Worm (Caenorhabditis elegans) whole organism, L4 larva: ENCODE data around the gene szy-2.

Source experiments
- F10B5.3 ChIP-seq: sonication (generic microtip); optimal IDR thresholded peaks from 2 replicates; lab custom pipeline; 2016; ENCODE audit warnings: mild to moderate bottlenecking, missing genetic modification characterization, missing compliant biosample characterization
- F37D6.2 ChIP-seq: sonication (generic microtip); optimal IDR thresholded peaks from 2 replicates; lab custom pipeline; 2016; ENCODE audit warnings: mild to moderate bottlenecking, missing genetic modification characterization, missing compliant biosample characterization
- T20F7.1 ChIP-seq: fragments of 200-800 bp; sonication (Bioruptor generic); optimal IDR thresholded peaks from 2 replicates; lab custom pipeline; 2018; ENCODE audit warnings: mild to moderate bottlenecking, missing genetic modification characterization, missing compliant biosample characterization
- T26A8.4 ChIP-seq: fragments of 200-800 bp; sonication (Bioruptor generic); IDR thresholded peaks from 2 replicates; pipeline ENCODE4 v1.3.6; 2022; ENCODE audit warnings: missing genetic modification characterization, missing compliant biosample characterization
- Y5F2A.4 ChIP-seq: fragments of 200-800 bp; sonication (Bioruptor generic); optimal IDR thresholded peaks from 2 replicates; lab custom pipeline; 2018; ENCODE audit warnings: mild to moderate bottlenecking, missing genetic modification characterization, missing compliant biosample characterization
- Y75B8A.6 ChIP-seq: fragments of 200-800 bp; sonication (Bioruptor generic); IDR thresholded peaks from 2 replicates; pipeline ENCODE4 v1.3.6; 2022; ENCODE audit warnings: missing genetic modification reagents, missing genetic modification characterization, missing compliant biosample characterization
- ama-1 ChIP-seq: fragments of 150-350 bp; optimal IDR thresholded peaks from 2 replicates; lab custom pipeline; 2014; ENCODE audit warnings: inconsistent platforms, mixed read lengths
- attf-4 ChIP-seq: sonication (generic microtip); optimal IDR thresholded peaks from 3 replicates; lab custom pipeline; 2017; ENCODE audit warnings: missing biosample characterization, missing genetic modification characterization
- ceh-20 ChIP-seq: fragments of 200-800 bp; sonication (Bioruptor generic); IDR thresholded peaks from 2 replicates; pipeline ENCODE4 v1.3.6; 2022; ENCODE audit warnings: missing genetic modification reagents, missing genetic modification characterization, missing compliant biosample characterization
- ceh-28 ChIP-seq: fragments of 150-350 bp; optimal IDR thresholded peaks from 2 replicates; lab custom pipeline; 2014; ENCODE audit warnings: missing biosample characterization, missing genetic modification reagents, missing genetic modification characterization
- ceh-44 ChIP-seq: fragments of 200-800 bp; sonication (Bioruptor generic); IDR thresholded peaks from 2 replicates; pipeline ENCODE4 v1.3.6; 2022; ENCODE audit warnings: missing genetic modification reagents, missing genetic modification characterization, missing compliant biosample characterization
- ces-1 ChIP-seq: fragments of 150-350 bp; sonication (generic microtip); optimal IDR thresholded peaks from 4 replicates; lab custom pipeline; 2014; ENCODE audit warnings: missing biosample characterization, missing genetic modification reagents, missing genetic modification characterization
- daf-16 ChIP-seq, 3 experiments: sonication (generic microtip); optimal IDR thresholded peaks; 2 replicates each; lab custom pipeline; 2016 to 2017; ENCODE audit warnings: missing genetic modification characterization in 3 of 3, missing genetic modification reagents in 3 of 3, mild to moderate bottlenecking in 2 of 3, missing compliant biosample characterization in 2 of 3, missing biosample characterization in 1 of 3, moderate library complexity in 1 of 3
- daf-19 ChIP-seq: fragments of 200-800 bp; sonication (Bioruptor generic); conservative IDR thresholded peaks from 2 replicates; pipeline ENCODE4 v1.3.6; 2022; ENCODE audit warnings: missing genetic modification characterization, missing compliant biosample characterization
- daf-8 ChIP-seq: fragments of 200-800 bp; sonication (Bioruptor generic); IDR thresholded peaks from 2 replicates; pipeline ENCODE4 v1.3.6; 2022; ENCODE audit warnings: missing genetic modification characterization, missing compliant biosample characterization
- dmd-6 ChIP-seq: fragments of 200-800 bp; sonication (Bioruptor generic); IDR thresholded peaks from 2 replicates; pipeline ENCODE4 v1.3.6; 2022; ENCODE audit warnings: missing genetic modification reagents, missing genetic modification characterization, missing compliant biosample characterization
- dpl-1 ChIP-seq: fragments of 150-350 bp; optimal IDR thresholded peaks from 2 replicates; lab custom pipeline; 2014; ENCODE audit warnings: missing biosample characterization, missing genetic modification reagents, missing genetic modification characterization
- egl-27 ChIP-seq: sonication (generic microtip); optimal IDR thresholded peaks from 3 replicates; lab custom pipeline; 2017; ENCODE audit warnings: missing biosample characterization, missing genetic modification reagents, missing genetic modification characterization
- fos-1 ChIP-seq: fragments of 150-350 bp; optimal IDR thresholded peaks from 2 replicates; lab custom pipeline; 2014; ENCODE audit warnings: missing biosample characterization, missing genetic modification characterization
- hif-1 ChIP-seq, 2 experiments: sonication (generic microtip); optimal IDR thresholded peaks; 2 replicates each; lab custom pipeline; 2016 to 2017; ENCODE audit warnings: missing compliant biosample characterization in 2 of 2, missing genetic modification characterization in 2 of 2, missing genetic modification reagents in 2 of 2, missing genotype in 2 of 2, mild to moderate bottlenecking in 1 of 2
- hlh-11 ChIP-seq: fragments of 200-800 bp; sonication (Bioruptor generic); optimal IDR thresholded peaks from 2 replicates; lab custom pipeline; 2018; ENCODE audit warnings: mild to moderate bottlenecking, missing genetic modification characterization, missing compliant biosample characterization
- hmg-1.1 ChIP-seq: fragments of 200-800 bp; sonication (Bioruptor generic); IDR thresholded peaks from 2 replicates; pipeline ENCODE4 v1.3.6; 2022; ENCODE audit warnings: missing genetic modification reagents, missing genetic modification characterization, missing compliant biosample characterization
- lim-7 ChIP-seq: fragments of 200-800 bp; sonication (Bioruptor generic); IDR thresholded peaks from 2 replicates; pipeline ENCODE4 v1.3.6; 2022; ENCODE audit warnings: missing genetic modification characterization, missing compliant biosample characterization
- lin-15B ChIP-seq: fragments of 150-350 bp; sonication (generic microtip); optimal IDR thresholded peaks from 3 replicates; lab custom pipeline; 2014; ENCODE audit warnings: missing biosample characterization, missing genetic modification characterization
- lin-29 ChIP-seq: fragments of 200-800 bp; sonication (Bioruptor generic); IDR thresholded peaks from 2 replicates; pipeline ENCODE4 v1.3.6; 2022; ENCODE audit warnings: missing genetic modification reagents, missing genetic modification characterization, missing compliant biosample characterization
- lsy-2 ChIP-seq, 2 experiments: fragments of 150-350 bp in 1 of 2; sonication (generic microtip) in 1 of 2; optimal IDR thresholded peaks; 2 replicates each; lab custom pipeline; 2014 to 2017; ENCODE audit warnings: missing biosample characterization in 2 of 2, missing genetic modification characterization in 2 of 2
- madf-9 ChIP-seq: fragments of 200-800 bp; sonication (Bioruptor generic); conservative IDR thresholded peaks from 2 replicates; pipeline ENCODE4 v1.3.6; 2022; ENCODE audit warnings: missing genetic modification reagents, missing genetic modification characterization, missing compliant biosample characterization
- mdl-1 ChIP-seq, 2 experiments: fragments of 150-350 bp in 1 of 2; sonication (generic microtip) in 1 of 2; optimal IDR thresholded peaks; 2 replicates each; lab custom pipeline; 2014 to 2017; ENCODE audit warnings: missing biosample characterization in 2 of 2, missing genetic modification characterization in 2 of 2
- mxl-2 ChIP-seq: fragments of 200-800 bp; sonication (Bioruptor generic); conservative IDR thresholded peaks from 2 replicates; pipeline ENCODE4 v1.3.6; 2022; ENCODE audit warnings: missing genetic modification reagents, missing genetic modification characterization, missing compliant biosample characterization
- mxl-3 ChIP-seq: fragments of 200-800 bp; sonication (Bioruptor generic); optimal IDR thresholded peaks from 2 replicates; lab custom pipeline; 2018; ENCODE audit warnings: mild to moderate bottlenecking, missing genetic modification characterization, missing compliant biosample characterization
- nhr-10 ChIP-seq: fragments of 150-350 bp; optimal IDR thresholded peaks from 2 replicates; lab custom pipeline; 2014; ENCODE audit warnings: missing biosample characterization, missing genetic modification characterization
- nhr-111 ChIP-seq: fragments of 200-800 bp; sonication (Bioruptor generic); optimal IDR thresholded peaks from 2 replicates; lab custom pipeline; 2018; ENCODE audit warnings: mild to moderate bottlenecking, missing genetic modification characterization, missing compliant biosample characterization
- nhr-237 ChIP-seq: sonication (generic microtip); optimal IDR thresholded peaks from 2 replicates; lab custom pipeline; 2017; ENCODE audit warnings: missing biosample characterization, missing genetic modification characterization
- nhr-25 ChIP-seq: sonication (generic microtip); optimal IDR thresholded peaks from 2 replicates; lab custom pipeline; 2017; ENCODE audit warnings: missing genetic modification characterization, mild to moderate bottlenecking, missing compliant biosample characterization, antibody characterized with exemption, moderate library complexity, borderline replicate concordance; ENCODE audit not compliant: insufficient read depth
- nhr-41 ChIP-seq: fragments of 200-800 bp; sonication (Bioruptor generic); IDR thresholded peaks from 2 replicates; pipeline ENCODE4 v1.3.6; 2022; ENCODE audit warnings: missing genetic modification reagents, missing genetic modification characterization, missing compliant biosample characterization
- nhr-48 ChIP-seq: sonication (generic microtip); optimal IDR thresholded peaks from 2 replicates; lab custom pipeline; 2016; ENCODE audit warnings: mild to moderate bottlenecking, missing genetic modification characterization, missing compliant biosample characterization
- nhr-76 ChIP-seq: fragments of 150-350 bp; optimal IDR thresholded peaks from 2 replicates; lab custom pipeline; 2014; ENCODE audit warnings: missing biosample characterization, missing genetic modification characterization
- pha-4 ChIP-seq, 2 experiments: fragments of 150-350 bp in 1 of 2; fragments of 200-800 bp in 1 of 2; sonication (Bioruptor generic) in 1 of 2; IDR thresholded peaks in 1 of 2; optimal IDR thresholded peaks in 1 of 2; 2 replicates each; pipeline versions ENCODE4 v1.3.6 to Lab custom; 2014 to 2022; ENCODE audit warnings: missing genetic modification characterization in 2 of 2, missing genetic modification reagents in 2 of 2, missing biosample characterization in 1 of 2, missing compliant biosample characterization in 1 of 2
- pqm-1 ChIP-seq: sonication (generic microtip); optimal IDR thresholded peaks from 2 replicates; lab custom pipeline; 2017; ENCODE audit warnings: missing biosample characterization, missing genetic modification characterization
- saeg-2 ChIP-seq: fragments of 200-800 bp; sonication (Bioruptor generic); IDR thresholded peaks from 2 replicates; pipeline ENCODE4 v1.3.6; 2022; ENCODE audit warnings: missing genetic modification reagents, missing genetic modification characterization, missing compliant biosample characterization
- set-16 ChIP-seq: fragments of 200-800 bp; sonication (Bioruptor generic); IDR thresholded peaks from 2 replicates; pipeline ENCODE4 v1.3.6; 2022; ENCODE audit warnings: missing genetic modification reagents, missing genetic modification characterization, missing compliant biosample characterization
- snpc-1.2 ChIP-seq: fragments of 200-800 bp; sonication (Bioruptor generic); IDR thresholded peaks from 2 replicates; pipeline ENCODE4 v1.3.6; 2022; ENCODE audit warnings: missing genetic modification reagents, missing genetic modification characterization, missing compliant biosample characterization
- snpc-4 ChIP-seq: fragments of 150-350 bp; optimal IDR thresholded peaks from 2 replicates; lab custom pipeline; 2014; ENCODE audit warnings: missing biosample characterization, missing genetic modification characterization
- unc-130 ChIP-seq: sonication (generic microtip); optimal IDR thresholded peaks from 2 replicates; lab custom pipeline; 2016; ENCODE audit warnings: missing genetic modification reagents, missing genetic modification characterization, missing compliant biosample characterization
- unc-39 ChIP-seq: sonication (generic microtip); optimal IDR thresholded peaks from 2 replicates; lab custom pipeline; 2017; ENCODE audit warnings: missing biosample characterization, missing genetic modification characterization
- unc-62 ChIP-seq, 3 experiments: fragments of 150-350 bp in 1 of 3; sonication (generic microtip); optimal IDR thresholded peaks in 2 of 3; peaks in 1 of 3; 1 replicate in 1 of 3; 2 replicates in 2 of 3; lab custom pipeline; 2014 to 2017; ENCODE audit warnings: missing biosample characterization in 3 of 3, missing genetic modification characterization in 3 of 3, missing genetic modification reagents in 3 of 3, missing genotype in 1 of 3
- zag-1 ChIP-seq: fragments of 150-350 bp; optimal IDR thresholded peaks from 2 replicates; lab custom pipeline; 2014; ENCODE audit warnings: missing biosample characterization, missing genetic modification characterization
- zip-11 ChIP-seq: fragments of 200-800 bp; sonication (Bioruptor generic); IDR thresholded peaks from 2 replicates; pipeline ENCODE4 v1.3.6; 2022; ENCODE audit warnings: missing genetic modification characterization, missing compliant biosample characterization
- zip-2 ChIP-seq: fragments of 150-350 bp; optimal IDR thresholded peaks from 2 replicates; lab custom pipeline; 2014; ENCODE audit warnings: missing biosample characterization, missing genetic modification characterization
- ztf-11 ChIP-seq: fragments of 150-350 bp; optimal IDR thresholded peaks from 2 replicates; lab custom pipeline; 2014; ENCODE audit warnings: missing biosample characterization, missing genetic modification characterization

Gene szy-2

ce11 chrIII:5349250-5349649 lies 21.8 kb downstream of the szy-2 start, which contains the start of gene thoc-5:
TSS of gene thoc-5 (minus strand) at chrIII:5349401.
- TF ChIP-seq snpc-4, result no peak
- TF ChIP-seq unc-130 (GFP tag; lab: Kevin White, UChicago), result peak; percentile 94
- TF ChIP-seq attf-4, result no peak
- peak in 1 of 2 experiments; percentile 94 for TF ChIP-seq hif-1 (tag; optimal IDR thresholded peaks at IDR 0.05; lab: Kevin White, UChicago)
- no peak for TF ChIP-seq nhr-76
- TF ChIP-seq ama-1 (lab: Kevin White, UChicago), result no peak
- TF ChIP-seq pqm-1 (tag; lab: Kevin White, UChicago), result no peak
- TF ChIP-seq lin-29, result no peak
- TF ChIP-seq hlh-11 (tag; lab: Kevin White, UChicago), result peak; percentile 52
- TF ChIP-seq ceh-44 (GFP tag; lab: Robert Waterston, UW), result peak; percentile 74; the same call in 1 of the 2 replicates
- TF ChIP-seq ces-1 (GFP tag; lab: Kevin White, UChicago), result no peak
- TF ChIP-seq F37D6.2 (tag; lab: Kevin White, UChicago), result peak; percentile 35
- peak; percentile 81 for TF ChIP-seq dmd-6 (GFP tag; lab: Robert Waterston, UW)
- no peak for TF ChIP-seq mxl-3 (GFP tag; lab: Kevin White, UChicago)
- TF ChIP-seq mxl-2, result no peak
- peak; percentile 33 for TF ChIP-seq T20F7.1 (GFP tag; lab: Kevin White, UChicago)
- no peak for TF ChIP-seq F10B5.3
- TF ChIP-seq nhr-111 (GFP tag; lab: Kevin White, UChicago), result no peak
- TF ChIP-seq egl-27, result no peak
- 0 out of 2 replicates have a peak, but pooled peaks have one; percentile 37 for TF ChIP-seq hmg-1.1 (GFP tag; lab: Robert Waterston, UW)
- TF ChIP-seq nhr-25 (tag; lab: Kevin White, UChicago), result no peak
- TF ChIP-seq lsy-2 (tag; optimal IDR thresholded peaks at IDR 0.05; lab: Kevin White, UChicago), result peak in 1 of 2 experiments; percentile 87
- TF ChIP-seq zag-1 (tag; lab: Kevin White, UChicago), result no peak
- no peak for TF ChIP-seq lin-15B
- no peak for TF ChIP-seq Y5F2A.4 (GFP tag; lab: Kevin White, UChicago)
- no peak for TF ChIP-seq snpc-1.2 (GFP tag; lab: Robert Waterston, UW)
- peak in 1 of 2 experiments; percentile 26 for TF ChIP-seq daf-16 (GFP tag; optimal IDR thresholded peaks at IDR 0.05; lab: Kevin White, UChicago)
- TF ChIP-seq daf-16 (tag; optimal IDR thresholded peaks at IDR 0.05; lab: Kevin White, UChicago), result no peak
- TF ChIP-seq daf-19 (GFP tag; lab: Robert Waterston, UW), result no peak
- TF ChIP-seq mdl-1 (tag; optimal IDR thresholded peaks at IDR 0.05; lab: Kevin White, UChicago), result no peak
- no peak for TF ChIP-seq nhr-48 (tag; lab: Kevin White, UChicago)
- TF ChIP-seq T26A8.4, result no peak
- TF ChIP-seq nhr-41, result no peak
- no peak for TF ChIP-seq fos-1 (tag; lab: Kevin White, UChicago)
- no peak for TF ChIP-seq saeg-2
- TF ChIP-seq zip-2, result no peak
- TF ChIP-seq ceh-20 (GFP tag; lab: Robert Waterston, UW), result peak; percentile 75; the same call in 1 of the 2 replicates
- no peak for TF ChIP-seq zip-11
- no peak for TF ChIP-seq unc-62 (GFP tag; optimal IDR thresholded peaks at IDR 0.05 in 1 of 2; lab: Kevin White, UChicago)
- TF ChIP-seq unc-62 (tag; optimal IDR thresholded peaks at IDR 0.05; lab: Kevin White, UChicago), result no peak
- no peak for TF ChIP-seq ztf-11 (tag; lab: Kevin White, UChicago)
- no peak for TF ChIP-seq unc-39 (tag; lab: Kevin White, UChicago)
- no peak for TF ChIP-seq ceh-28 (tag; lab: Kevin White, UChicago)
- no peak for TF ChIP-seq nhr-10
- TF ChIP-seq Y75B8A.6 (GFP tag; lab: Robert Waterston, UW), result 0 out of 2 replicates have a peak, but pooled peaks have one; percentile 70
- TF ChIP-seq daf-8 (GFP tag; lab: Robert Waterston, UW), result no peak
- TF ChIP-seq madf-9 (GFP tag; lab: Robert Waterston, UW), result peak; percentile 80
- TF ChIP-seq pha-4 (GFP tag; IDR thresholded peaks at IDR 0.05; lab: Robert Waterston, UW), result no peak
- TF ChIP-seq pha-4 (tag; optimal IDR thresholded peaks at IDR 0.05; lab: Kevin White, UChicago), result no peak
- peak; percentile 98 for TF ChIP-seq dpl-1
- no peak for TF ChIP-seq lim-7
- no peak for TF ChIP-seq set-16 (GFP tag; lab: Robert Waterston, UW)
- TF ChIP-seq nhr-237 (tag; lab: Kevin White, UChicago), result no peak
